Fruit fly (Drosophila melanogaster) whole organism, larva: ENCODE results near the gene TrxT.

Experiments used
- noc ChIP-seq: fragments of 200-800 bp; sonication (Bioruptor generic); optimal IDR thresholded peaks from 3 replicates; lab custom pipeline; 2019; ENCODE audit warnings: missing biosample characterization, mild to moderate bottlenecking, missing genetic modification characterization, moderate library complexity

Gene TrxT

DNA sequence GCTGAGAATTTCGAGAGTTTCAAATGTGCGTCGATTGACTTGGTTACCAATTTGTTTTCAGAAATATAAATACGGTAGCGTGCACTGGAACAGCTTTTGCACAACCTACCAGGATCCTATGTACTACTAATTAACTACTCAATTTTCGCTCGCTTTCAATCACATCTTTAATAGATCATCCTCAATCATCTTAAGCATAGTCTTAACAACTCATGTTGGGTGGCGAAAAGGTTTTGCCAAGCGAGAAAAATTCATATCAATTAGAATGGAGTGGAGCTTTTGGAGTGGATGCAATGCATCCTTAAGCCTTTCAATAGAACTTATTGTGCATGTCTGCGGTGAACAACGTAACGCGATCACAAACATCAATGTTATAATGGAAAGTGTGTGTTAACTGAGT, 4.4 kb downstream of the TrxT start, which contains the start of gene CG17764:
CG17764 (minus strand) TSS at position 101 of the 400 bp plus-strand sequence.
- no peak for TF ChIP-seq noc (tag; lab: Kevin White, UChicago)

DNA sequence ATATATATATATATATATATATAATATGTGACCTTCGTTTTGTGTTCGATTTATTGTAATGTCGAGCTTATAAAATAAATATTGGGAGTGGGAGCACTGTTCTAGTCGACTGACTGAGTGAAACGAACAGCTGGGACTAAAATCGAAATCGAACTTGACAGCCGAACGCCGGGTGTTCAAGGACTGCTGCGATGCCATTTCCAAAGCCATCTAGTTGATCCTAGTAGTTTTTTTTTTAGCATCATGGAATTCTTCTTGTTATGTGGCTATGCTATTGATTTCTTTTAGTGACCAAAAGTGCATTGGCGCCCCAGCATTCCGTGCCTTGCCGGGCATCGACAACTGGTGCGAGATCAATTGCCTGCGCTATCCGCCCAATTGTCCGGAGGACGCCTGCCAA, 6.1 kb downstream of the TrxT start, which contains the start of gene CG3323:
CG3323 (minus strand) TSS at position 101 of the 400 bp plus-strand sequence.
- TF ChIP-seq noc (tag; lab: Kevin White, UChicago), result no peak

DNA sequence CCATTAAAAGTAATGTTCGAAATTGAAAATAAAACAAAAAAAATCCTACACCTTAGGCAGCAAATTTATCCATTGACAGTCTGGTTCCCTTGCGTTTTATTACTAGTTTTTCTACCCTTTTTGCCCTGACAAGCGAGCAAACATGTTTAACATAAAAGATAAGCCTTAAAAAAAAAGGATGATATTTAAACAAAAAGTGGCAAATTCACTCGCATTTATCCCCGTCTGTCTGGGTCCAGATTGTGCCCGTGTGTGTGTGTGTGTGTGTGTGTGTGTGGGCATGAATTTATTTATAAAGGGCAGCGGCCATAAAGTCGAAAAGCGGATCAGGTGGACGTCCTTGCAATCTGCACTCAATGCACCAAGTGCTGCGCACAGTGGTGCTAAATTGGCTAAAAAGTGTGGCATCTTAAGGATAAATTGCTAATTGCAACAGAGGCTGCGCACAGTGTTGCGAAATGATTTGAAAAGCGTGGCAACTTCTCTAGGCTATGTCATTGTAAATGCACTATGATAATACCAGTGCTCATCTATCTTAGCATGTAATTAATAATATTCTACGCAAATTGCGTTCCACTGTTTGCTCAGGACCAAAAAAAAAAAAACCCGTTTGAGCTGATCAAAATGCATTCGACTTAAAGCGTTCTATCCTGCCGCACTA, 10.9 kb downstream of the TrxT start:
- no peak for TF ChIP-seq noc (tag; lab: Kevin White, UChicago)

DNA sequence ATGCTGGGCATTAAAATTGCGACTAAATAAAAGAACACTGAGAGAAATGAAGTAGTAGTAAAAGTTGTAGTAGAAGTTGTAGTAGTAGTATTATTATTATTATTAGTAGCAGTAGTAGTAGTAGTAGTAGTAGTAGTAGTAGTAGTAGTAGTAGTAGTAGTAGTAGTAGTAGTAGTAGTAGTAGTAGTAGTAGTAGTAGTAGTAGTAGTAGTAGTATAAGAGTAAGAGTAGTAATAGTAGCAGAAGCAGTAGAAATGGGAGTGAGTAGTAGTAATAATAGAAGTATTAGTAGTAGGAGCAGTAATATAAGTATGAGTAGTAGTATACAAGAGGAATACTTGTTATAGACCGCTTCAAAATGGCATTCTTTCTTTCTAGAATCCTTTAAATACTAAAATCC, 11.7 kb downstream of the TrxT start:
- no peak for TF ChIP-seq noc (tag; lab: Kevin White, UChicago)

DNA sequence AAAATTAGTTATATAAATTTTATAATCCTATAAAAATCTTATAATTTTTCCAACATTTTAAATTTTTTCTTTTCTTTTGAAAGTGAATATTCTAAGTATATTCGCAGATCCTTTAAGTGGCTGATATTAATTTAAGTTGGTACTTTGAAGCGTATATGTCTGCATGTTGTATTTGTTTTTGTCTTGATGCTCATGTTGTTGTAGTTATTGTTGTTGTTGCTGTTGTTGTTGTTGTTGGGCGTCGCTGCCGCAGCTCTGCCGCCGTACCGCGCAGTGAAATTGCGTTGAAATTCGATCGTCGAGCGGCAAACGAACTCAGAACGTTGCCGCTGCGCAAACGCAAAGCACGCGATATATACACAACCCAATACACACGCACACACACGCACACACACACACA, 15.9 kb downstream of the TrxT start, which contains the start of gene CG42749:
CG42749 (plus strand) TSS at position 301 of the 400 bp plus-strand sequence.
- no peak for TF ChIP-seq noc (tag; lab: Kevin White, UChicago)

DNA sequence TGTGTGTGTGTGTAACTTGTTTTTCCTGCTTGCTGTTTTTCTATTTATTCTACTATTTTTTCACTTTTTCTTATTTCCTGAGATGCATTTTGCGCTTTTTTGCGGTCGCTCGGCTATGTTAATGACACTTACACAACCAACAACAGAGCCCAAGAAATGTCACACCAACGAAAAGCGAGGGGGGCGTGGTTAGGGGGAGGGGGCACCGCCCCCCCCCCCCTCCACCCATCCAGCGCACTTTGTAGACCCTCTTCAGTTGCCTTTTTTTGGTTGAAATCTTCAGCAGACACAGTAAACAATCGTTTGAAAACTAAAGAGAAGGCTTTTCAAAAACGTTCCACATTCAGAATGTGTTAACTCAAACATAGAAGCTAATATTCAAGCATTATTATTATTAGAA, 18.5 kb downstream of the TrxT start:
- TF ChIP-seq noc (tag; lab: Kevin White, UChicago), result no peak

DNA sequence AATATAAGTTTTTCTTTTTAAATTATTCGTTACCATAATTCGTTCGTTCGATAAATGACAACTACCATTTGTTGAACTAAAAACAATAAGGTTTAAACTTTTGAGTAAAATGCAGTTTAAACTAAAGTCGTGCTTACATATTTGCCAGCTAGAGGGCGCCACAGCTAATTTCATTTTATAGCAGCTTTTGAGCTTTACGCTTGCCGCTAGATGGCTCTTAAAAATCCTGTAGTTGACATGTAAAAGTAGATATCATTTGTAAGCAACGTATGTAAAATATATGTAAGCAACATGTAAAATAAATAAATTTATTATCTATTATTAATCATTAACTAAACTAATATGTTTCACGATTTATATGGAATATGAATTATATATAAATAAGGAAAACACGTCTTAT, 22.0 kb downstream of the TrxT start:
- no peak for TF ChIP-seq noc (tag; lab: Kevin White, UChicago)

DNA sequence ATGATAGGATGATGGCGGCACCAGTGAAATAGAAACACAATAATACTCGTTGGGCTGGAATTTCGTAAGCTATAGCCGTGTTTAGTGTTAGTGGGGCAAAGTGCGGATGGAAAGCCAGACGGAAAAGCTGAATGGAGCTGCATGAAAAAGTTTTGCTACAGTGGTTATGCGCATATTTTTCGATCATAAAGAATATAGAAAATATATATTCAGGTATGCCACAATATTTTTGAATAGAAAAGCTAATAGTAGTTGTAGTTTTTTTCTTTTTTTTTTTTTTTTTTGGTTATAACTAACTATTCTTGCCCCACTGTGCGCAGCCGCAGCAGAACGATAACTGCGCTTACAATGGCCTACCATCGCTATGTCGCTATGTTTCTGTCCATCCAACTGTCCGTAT, 25.2 kb downstream of the TrxT start:
- no peak for TF ChIP-seq noc (tag; lab: Kevin White, UChicago)

DNA sequence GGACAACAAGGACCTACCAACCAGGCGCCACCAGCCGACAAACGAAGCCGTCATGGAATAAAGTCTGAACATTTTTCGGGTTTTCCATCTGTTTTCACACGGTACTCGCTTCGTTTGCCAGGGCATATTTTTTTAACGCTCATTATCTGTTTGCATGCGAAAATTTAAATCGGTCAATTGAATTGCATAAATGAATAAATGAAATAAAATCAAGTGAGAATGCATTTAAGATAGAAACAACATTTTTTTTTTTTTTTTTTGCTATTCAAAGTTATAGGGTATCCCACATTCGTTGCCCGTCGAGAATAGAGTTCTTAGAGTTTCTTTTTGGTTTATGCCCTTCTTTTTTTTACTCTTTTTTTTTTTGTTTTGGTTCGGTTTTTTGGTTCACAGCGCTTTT, 25.9 kb downstream of the TrxT start:
- no peak for TF ChIP-seq noc (tag; lab: Kevin White, UChicago)
